Worm (Caenorhabditis elegans) whole organism, L1 larva: ENCODE results near the gene F11G11.13.

Experiments
- ama-1 ChIP-seq: fragments of 150-350 bp; optimal IDR thresholded peaks from 2 replicates; lab custom pipeline; 2014
- ceh-88 ChIP-seq: fragments of 200-800 bp; sonication (Bioruptor generic); IDR thresholded peaks from 2 replicates; pipeline ENCODE4 v1.3.6; 2022; ENCODE audit warnings: missing genetic modification characterization, missing compliant biosample characterization
- efl-1 ChIP-seq, 4 experiments: fragments of 150-350 bp; optimal IDR thresholded peaks in 3 of 4; peaks in 1 of 4; 1 replicate in 1 of 4; 2 replicates in 3 of 4; lab custom pipeline; 2014; ENCODE audit warnings: missing biosample characterization in 2 of 4, missing genetic modification characterization in 2 of 4, missing genetic modification reagents in 2 of 4
- egl-27 ChIP-seq, 2 experiments: fragments of 150-350 bp in 1 of 2; sonication (generic microtip); optimal IDR thresholded peaks; 3 replicates each; lab custom pipeline; 2017 to 2018; ENCODE audit warnings: missing biosample characterization in 2 of 2, missing genetic modification characterization in 2 of 2, missing genetic modification reagents in 2 of 2
- jun-1 ChIP-seq: fragments of 150-350 bp; optimal IDR thresholded peaks from 2 replicates; lab custom pipeline; 2014; ENCODE audit warnings: missing biosample characterization, missing genetic modification reagents, missing genetic modification characterization
- mdl-1 ChIP-seq, 2 experiments: fragments of 150-350 bp; optimal IDR thresholded peaks; 2 replicates each; lab custom pipeline; 2014 to 2017; ENCODE audit warnings: missing biosample characterization in 2 of 2, missing genetic modification characterization in 2 of 2, inconsistent platforms in 1 of 2
- nhr-90 ChIP-seq: sonication (generic microtip); optimal IDR thresholded peaks from 2 replicates; lab custom pipeline; 2016; ENCODE audit warnings: mild to moderate bottlenecking, missing genetic modification characterization, missing compliant biosample characterization; ENCODE audit not compliant: poor library complexity
- pqm-1 ChIP-seq: sonication (generic microtip); optimal IDR thresholded peaks from 3 replicates; lab custom pipeline; 2017; ENCODE audit warnings: missing biosample characterization, missing genetic modification characterization
- snu-23 ChIP-seq: sonication (generic microtip); optimal IDR thresholded peaks from 2 replicates; lab custom pipeline; 2016; ENCODE audit warnings: missing genetic modification characterization, missing compliant biosample characterization
- ztf-11 ChIP-seq, 2 experiments: sonication (generic microtip); optimal IDR thresholded peaks; 2 replicates each; lab custom pipeline; 2016 to 2017; ENCODE audit warnings: missing genetic modification characterization in 2 of 2, missing biosample characterization in 1 of 2, missing compliant biosample characterization in 1 of 2

- TF ChIP-seq ama-1 (no peak), mdl-1 (tag; optimal IDR thresholded peaks at IDR 0.05; lab: Kevin White, UChicago) (no peak), ceh-88 (GFP tag; lab: Robert Waterston, UW) (no peak), efl-1 (optimal IDR thresholded peaks at IDR 0.05; lab: Kevin White, UChicago) (no peak), efl-1 (GFP tag; optimal IDR thresholded peaks at IDR 0.05 in 1 of 2; lab: Kevin White, UChicago) (no peak), nhr-90 (tag; lab: Kevin White, UChicago) (no peak), ztf-11 (tag; optimal IDR thresholded peaks at IDR 0.05; lab: Kevin White, UChicago) (no peak), egl-27 (tag; optimal IDR thresholded peaks at IDR 0.05; lab: Kevin White, UChicago) (no peak), snu-23 (GFP tag; lab: Kevin White, UChicago) (no peak), pqm-1 (tag; lab: Kevin White, UChicago) (no peak), jun-1 (tag; lab: Kevin White, UChicago) (no peak)
Measured at ce11 chrII:4883412-4883811, 7.4 kb upstream of the F11G11.13 start, which contains the start of gene gst-8.
